Fruit fly (Drosophila melanogaster): Measurements from ENCODE around the gene CG11560.

DNA sequence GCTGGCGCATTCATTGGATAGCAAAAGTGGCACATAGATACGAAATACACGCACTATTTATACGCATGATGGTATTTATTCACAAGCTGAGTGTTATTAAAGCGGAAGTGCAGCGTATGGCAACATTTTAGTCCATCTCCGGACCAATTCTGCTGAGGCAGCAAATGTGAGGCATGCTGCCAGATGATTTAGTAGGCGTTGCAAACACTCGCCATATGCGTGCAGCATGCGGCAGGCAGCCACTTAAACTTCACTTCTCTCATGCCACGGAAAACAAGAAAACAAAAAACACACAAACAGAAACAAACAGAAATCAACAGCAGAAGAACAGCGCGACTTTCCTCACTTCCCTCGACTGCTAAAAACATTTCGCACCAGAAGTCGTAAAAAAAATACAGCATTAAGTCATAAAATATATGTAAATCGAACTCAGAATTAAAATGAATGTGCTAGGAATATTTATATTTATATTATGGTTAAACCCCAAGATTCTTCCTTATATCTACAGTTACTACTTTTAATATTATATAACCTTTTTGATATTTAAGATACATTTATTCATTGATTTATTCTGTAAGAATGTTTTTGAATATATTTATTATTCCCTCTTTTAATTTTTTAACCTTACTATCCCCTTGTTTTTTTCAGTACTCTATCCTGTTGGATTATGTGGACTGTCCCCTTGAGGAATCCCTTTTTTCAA lies 20.3 kb upstream of the CG11560 start:
- no peak for TF ChIP-seq Sin3A (optimal IDR thresholded peaks at IDR 0.05)
- TF ChIP-seq Myc (optimal IDR thresholded peaks at IDR 0.05), result no peak
- TF ChIP-seq h (optimal IDR thresholded peaks at IDR 0.05), result no peak
- TF ChIP-seq ttk (optimal IDR thresholded peaks at IDR 0.05), result no peak
- TF ChIP-seq psq (optimal IDR thresholded peaks at IDR 0.05), result no peak

Measured in Kc167 (cell line).